Worm (Caenorhabditis elegans) whole organism, early embryonic: ENCODE results near the gene snt-6.

Experiments used
- B0310.2 ChIP-seq: sonication (generic microtip); optimal IDR thresholded peaks from 2 replicates; lab custom pipeline; 2016; ENCODE audit warnings: mild to moderate bottlenecking, missing genetic modification characterization, missing compliant biosample characterization
- F13C5.2 ChIP-seq: sonication (generic microtip); optimal IDR thresholded peaks from 2 replicates; lab custom pipeline; 2017; ENCODE audit warnings: mild to moderate bottlenecking, missing genetic modification characterization, inconsistent platforms, missing compliant biosample characterization
- aly-1 ChIP-seq: sonication (generic microtip); optimal IDR thresholded peaks from 2 replicates; lab custom pipeline; 2016; ENCODE audit warnings: missing genetic modification characterization, missing compliant biosample characterization
- ama-1 ChIP-seq: fragments of 150-350 bp; optimal IDR thresholded peaks from 2 replicates; lab custom pipeline; 2014
- ceh-13 ChIP-seq: fragments of 200-800 bp; sonication (Bioruptor generic); optimal IDR thresholded peaks from 2 replicates; lab custom pipeline; 2018; ENCODE audit warnings: mild to moderate bottlenecking, missing genetic modification characterization, missing compliant biosample characterization
- ceh-36 ChIP-seq: sonication (generic microtip); optimal IDR thresholded peaks from 2 replicates; lab custom pipeline; 2016; ENCODE audit warnings: missing genetic modification characterization, inconsistent platforms, missing compliant biosample characterization
- ets-7 ChIP-seq: sonication (generic microtip); optimal IDR thresholded peaks from 2 replicates; lab custom pipeline; 2016; ENCODE audit warnings: missing genotype, missing genetic modification characterization, missing compliant biosample characterization
- flt-1 ChIP-seq: fragments of 200-800 bp; sonication (Bioruptor generic); IDR thresholded peaks from 2 replicates; pipeline ENCODE4 v1.3.6; 2022; ENCODE audit warnings: missing genetic modification characterization, missing compliant biosample characterization
- hmbx-1 ChIP-seq: sonication (generic microtip); optimal IDR thresholded peaks from 2 replicates; lab custom pipeline; 2016; ENCODE audit warnings: mild to moderate bottlenecking, missing genetic modification characterization, missing compliant biosample characterization
- hmg-4 ChIP-seq: fragments of 200-800 bp; sonication (Bioruptor generic); optimal IDR thresholded peaks from 2 replicates; lab custom pipeline; 2018; ENCODE audit warnings: mild to moderate bottlenecking, missing genetic modification characterization, missing compliant biosample characterization
- hnd-1 ChIP-seq: sonication (generic microtip); optimal IDR thresholded peaks from 2 replicates; lab custom pipeline; 2016; ENCODE audit warnings: missing genetic modification characterization, missing compliant biosample characterization
- pes-1 ChIP-seq: fragments of 200-800 bp; sonication (Bioruptor generic); IDR thresholded peaks from 2 replicates; pipeline ENCODE4 v1.3.6; 2022; ENCODE audit warnings: missing genetic modification reagents, missing genetic modification characterization, missing compliant biosample characterization
- scrt-1 ChIP-seq: fragments of 200-800 bp; sonication (Bioruptor generic); IDR thresholded peaks from 2 replicates; pipeline ENCODE4 v1.3.6; 2022; ENCODE audit warnings: missing genetic modification characterization, missing compliant biosample characterization
- sea-1 ChIP-seq: fragments of 200-800 bp; sonication (Bioruptor generic); conservative IDR thresholded peaks from 2 replicates; pipeline ENCODE4 v1.3.6; 2022; ENCODE audit warnings: missing genetic modification characterization, missing compliant biosample characterization
- tbx-11 ChIP-seq: fragments of 200-800 bp; sonication (Bioruptor generic); IDR thresholded peaks from 2 replicates; pipeline ENCODE4 v1.3.6; 2022; ENCODE audit warnings: missing genetic modification characterization, missing compliant biosample characterization
- tbx-37 ChIP-seq: fragments of 200-800 bp; sonication (Bioruptor generic); conservative IDR thresholded peaks from 2 replicates; pipeline ENCODE4 v1.3.6; 2022; ENCODE audit warnings: missing genetic modification reagents, missing genetic modification characterization, missing compliant biosample characterization
- tra-4 ChIP-seq: sonication (generic microtip); optimal IDR thresholded peaks from 2 replicates; lab custom pipeline; 2017; ENCODE audit warnings: missing genetic modification characterization, missing compliant biosample characterization

Gene snt-6

DNA sequence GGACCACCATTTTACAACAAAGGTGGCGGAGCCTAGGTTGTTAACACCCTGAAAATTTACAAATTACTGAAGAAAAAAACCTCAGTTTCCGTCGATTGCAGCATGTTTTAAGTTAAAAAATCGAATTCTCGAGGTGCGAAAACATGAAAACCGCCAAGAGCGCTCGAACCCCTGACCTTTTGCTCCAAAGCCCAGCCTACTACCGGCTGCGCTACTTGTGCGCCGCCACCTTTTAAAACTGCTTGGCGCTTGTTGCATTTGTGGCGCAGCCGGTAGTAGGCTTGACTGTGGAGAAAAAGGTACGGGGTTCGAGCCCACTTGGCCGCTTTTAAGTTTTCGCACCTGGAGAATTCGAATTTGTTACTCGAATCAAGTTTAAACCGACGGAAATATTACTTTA is at the start of gene snt-6:
snt-6 (minus strand) TSS at position 58 of the 400 bp plus-strand sequence.
- TF ChIP-seq hmbx-1 (tag; lab: Kevin White, UChicago), result no peak

DNA sequence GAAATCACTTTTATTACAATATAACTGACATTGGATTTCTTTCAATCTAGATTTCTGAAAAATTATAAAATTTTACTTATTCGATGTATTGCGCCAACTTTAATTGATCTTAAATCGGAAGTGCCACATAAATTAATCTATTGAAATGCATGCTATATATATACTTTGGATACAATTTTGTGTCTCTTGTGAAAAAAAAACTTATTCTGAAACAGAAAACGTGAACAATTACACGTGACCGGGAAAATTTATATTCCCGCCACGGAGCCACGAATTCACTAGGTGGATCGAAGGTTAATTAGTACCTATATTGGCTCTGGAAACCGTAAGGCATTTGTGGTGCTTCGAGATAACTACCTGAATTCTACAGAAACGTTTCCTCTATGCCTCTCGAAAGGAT is 49.7 kb upstream of the snt-6 start, which contains the start of gene F46F5.14:
F46F5.14 (plus strand) TSS at position 301 of the 400 bp plus-strand sequence.
- TF ChIP-seq scrt-1 (GFP tag; lab: Robert Waterston, UW), result no peak
- TF ChIP-seq ceh-36 (tag; lab: Kevin White, UChicago), result no peak
- no peak for TF ChIP-seq hnd-1 (tag; lab: Kevin White, UChicago)
- no peak for TF ChIP-seq ama-1 (lab: Kevin White, UChicago)

DNA sequence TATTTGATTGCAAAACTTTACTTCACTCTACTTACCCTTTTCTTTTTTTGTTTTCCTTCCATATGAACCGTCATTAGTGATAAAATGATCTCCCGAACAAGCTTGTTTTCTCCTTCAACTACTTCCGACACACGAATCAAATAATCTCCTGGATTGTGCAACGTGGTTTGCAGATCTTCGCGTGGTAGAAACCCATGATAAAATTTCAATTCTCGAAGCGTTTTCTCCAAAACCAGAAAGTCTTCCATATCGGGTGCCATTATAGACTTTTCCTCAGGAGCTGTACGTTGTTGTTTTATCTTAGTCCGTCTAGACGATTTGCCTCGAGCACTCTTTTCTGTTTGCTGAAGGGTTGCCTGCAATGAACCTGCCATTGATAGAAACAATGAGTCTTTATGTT is 47.4 kb upstream of the snt-6 start:
- TF ChIP-seq hmbx-1 (tag; lab: Kevin White, UChicago), result no peak
- no peak for TF ChIP-seq B0310.2 (tag; lab: Kevin White, UChicago)
- TF ChIP-seq tbx-11 (GFP tag; lab: Robert Waterston, UW), result no peak
- no peak for TF ChIP-seq ama-1 (lab: Kevin White, UChicago)
- TF ChIP-seq F13C5.2, result no peak

DNA sequence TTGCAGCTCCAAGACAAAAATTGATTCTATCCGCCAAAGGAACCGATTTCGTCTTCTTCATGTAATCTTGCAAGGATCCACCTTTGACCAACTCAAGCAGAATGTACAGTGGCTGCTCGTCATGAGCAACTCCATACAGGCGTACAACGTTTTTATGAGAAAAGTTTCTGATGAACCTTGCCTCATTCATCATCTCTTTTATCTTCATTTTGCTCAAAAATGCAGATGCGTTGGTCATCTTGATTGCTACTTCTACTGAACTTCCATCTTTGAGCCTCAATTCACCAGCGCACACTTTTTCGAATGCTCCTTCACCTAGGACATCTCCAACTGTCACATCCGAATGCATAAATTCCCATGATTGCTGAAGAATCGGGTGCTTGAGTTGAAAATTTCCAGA is 46.9 kb upstream of the snt-6 start:
- TF ChIP-seq hmg-4 (GFP tag; lab: Kevin White, UChicago), result no peak
- TF ChIP-seq B0310.2 (tag; lab: Kevin White, UChicago), result no peak
- no peak for TF ChIP-seq tbx-11 (GFP tag; lab: Robert Waterston, UW)
- TF ChIP-seq hnd-1 (tag; lab: Kevin White, UChicago), result no peak
- TF ChIP-seq hmbx-1 (tag; lab: Kevin White, UChicago), result no peak
- no peak for TF ChIP-seq flt-1
- no peak for TF ChIP-seq tbx-37
- TF ChIP-seq sea-1 (GFP tag; lab: Robert Waterston, UW), result no peak
- no peak for TF ChIP-seq ceh-13 (GFP tag; lab: Kevin White, UChicago)
- TF ChIP-seq aly-1 (tag; lab: Kevin White, UChicago), result no peak
- TF ChIP-seq ets-7, result no peak
- no peak for TF ChIP-seq F13C5.2
- no peak for TF ChIP-seq tra-4 (tag; lab: Kevin White, UChicago)
- TF ChIP-seq ama-1 (lab: Kevin White, UChicago), result no peak
- no peak for TF ChIP-seq pes-1 (GFP tag; lab: Robert Waterston, UW)
- no peak for TF ChIP-seq ceh-36 (tag; lab: Kevin White, UChicago)
- no peak for TF ChIP-seq scrt-1 (GFP tag; lab: Robert Waterston, UW)

DNA sequence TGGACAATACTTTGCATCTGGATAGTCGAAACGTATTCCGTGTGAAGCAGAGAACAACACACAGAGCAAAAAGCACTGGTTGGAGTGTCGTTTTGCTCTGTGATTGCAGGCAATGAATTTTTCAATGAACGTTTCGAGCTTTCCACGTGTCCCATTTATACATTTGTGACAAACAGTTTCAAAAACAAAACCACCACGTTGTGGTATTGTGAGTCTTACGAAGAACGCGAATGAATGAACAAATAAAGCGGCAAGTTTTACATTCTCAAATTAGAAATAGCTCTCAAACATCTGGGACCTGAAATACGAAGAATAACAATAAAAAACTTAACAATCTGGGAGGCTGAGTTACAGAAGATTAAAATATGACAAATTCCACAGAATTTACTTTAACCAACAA is 41.8 kb upstream of the snt-6 start, which contains the start of gene F46F5.1:
F46F5.1 (minus strand) TSS at position 101 of the 400 bp plus-strand sequence.
- TF ChIP-seq pes-1 (GFP tag; lab: Robert Waterston, UW) (no peak), tbx-11 (GFP tag; lab: Robert Waterston, UW) (no peak), F13C5.2 (no peak), hmbx-1 (tag; lab: Kevin White, UChicago) (no peak), hnd-1 (tag; lab: Kevin White, UChicago) (no peak), scrt-1 (GFP tag; lab: Robert Waterston, UW) (no peak), ceh-36 (tag; lab: Kevin White, UChicago) (no peak), B0310.2 (tag; lab: Kevin White, UChicago) (no peak), aly-1 (tag; lab: Kevin White, UChicago) (no peak), flt-1 (no peak), ets-7 (no peak), ceh-13 (GFP tag; lab: Kevin White, UChicago) (no peak), tra-4 (tag; lab: Kevin White, UChicago) (no peak), ama-1 (lab: Kevin White, UChicago) (no peak), sea-1 (GFP tag; lab: Robert Waterston, UW) (no peak), hmg-4 (GFP tag; lab: Kevin White, UChicago) (no peak), tbx-37 (no peak)

DNA sequence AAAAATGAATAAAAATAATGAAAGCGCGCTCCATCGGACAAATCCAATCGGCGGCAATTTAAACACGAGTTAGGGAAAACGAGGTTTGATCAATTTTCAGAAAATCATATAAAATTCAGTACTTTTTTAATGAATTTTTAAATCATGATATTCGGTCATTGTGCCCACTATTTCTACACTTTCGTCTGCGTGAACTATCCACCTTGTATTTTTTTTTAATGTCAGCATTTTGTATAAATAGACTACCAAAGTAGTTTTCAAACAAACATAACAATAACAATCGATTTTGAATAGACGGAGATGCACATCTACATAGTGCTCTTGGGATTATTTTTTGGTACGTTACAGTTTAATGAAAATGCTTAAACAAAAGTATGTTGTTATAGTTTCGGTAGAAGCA is 38.1 kb upstream of the snt-6 start, which contains the start of gene F46F5.15:
F46F5.15 (plus strand) TSS at position 301 of the 400 bp plus-strand sequence.
- TF ChIP-seq F13C5.2 (no peak), hmbx-1 (tag; lab: Kevin White, UChicago) (no peak), sea-1 (GFP tag; lab: Robert Waterston, UW) (no peak), aly-1 (tag; lab: Kevin White, UChicago) (no peak), ets-7 (no peak), ama-1 (lab: Kevin White, UChicago) (no peak), B0310.2 (tag; lab: Kevin White, UChicago) (no peak), hnd-1 (tag; lab: Kevin White, UChicago) (no peak), scrt-1 (GFP tag; lab: Robert Waterston, UW) (no peak), hmg-4 (GFP tag; lab: Kevin White, UChicago) (no peak), ceh-13 (GFP tag; lab: Kevin White, UChicago) (no peak), ceh-36 (tag; lab: Kevin White, UChicago) (no peak), pes-1 (GFP tag; lab: Robert Waterston, UW) (no peak), tbx-37 (no peak), flt-1 (no peak), tbx-11 (GFP tag; lab: Robert Waterston, UW) (no peak), tra-4 (tag; lab: Kevin White, UChicago) (no peak)

DNA sequence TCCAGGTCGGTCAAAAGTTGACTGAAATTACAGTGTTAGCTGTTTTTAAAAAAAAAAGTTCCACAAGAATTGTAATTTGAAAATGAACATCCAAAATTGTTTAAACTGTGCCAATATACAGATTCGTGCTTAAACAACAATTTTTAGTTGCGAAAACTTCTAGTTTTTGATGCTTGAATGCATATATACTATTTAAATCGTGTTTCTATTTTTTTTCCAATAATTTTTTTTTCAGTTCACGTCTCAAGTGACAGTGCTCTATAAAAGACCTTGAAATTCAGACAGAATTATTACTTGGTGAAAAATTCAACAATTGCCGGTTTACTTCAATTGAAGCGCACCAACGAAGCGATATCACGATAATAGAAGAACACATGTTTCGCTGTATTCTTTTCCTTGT is 36.9 kb upstream of the snt-6 start, which contains the start of gene F46F5.16:
F46F5.16 (plus strand) TSS at position 301 of the 400 bp plus-strand sequence.
- no peak for TF ChIP-seq hmbx-1 (tag; lab: Kevin White, UChicago)
- TF ChIP-seq F13C5.2, result no peak
- no peak for TF ChIP-seq aly-1 (tag; lab: Kevin White, UChicago)
- TF ChIP-seq ceh-13 (GFP tag; lab: Kevin White, UChicago), result no peak
- no peak for TF ChIP-seq tbx-11 (GFP tag; lab: Robert Waterston, UW)
- no peak for TF ChIP-seq pes-1 (GFP tag; lab: Robert Waterston, UW)
- no peak for TF ChIP-seq scrt-1 (GFP tag; lab: Robert Waterston, UW)

DNA sequence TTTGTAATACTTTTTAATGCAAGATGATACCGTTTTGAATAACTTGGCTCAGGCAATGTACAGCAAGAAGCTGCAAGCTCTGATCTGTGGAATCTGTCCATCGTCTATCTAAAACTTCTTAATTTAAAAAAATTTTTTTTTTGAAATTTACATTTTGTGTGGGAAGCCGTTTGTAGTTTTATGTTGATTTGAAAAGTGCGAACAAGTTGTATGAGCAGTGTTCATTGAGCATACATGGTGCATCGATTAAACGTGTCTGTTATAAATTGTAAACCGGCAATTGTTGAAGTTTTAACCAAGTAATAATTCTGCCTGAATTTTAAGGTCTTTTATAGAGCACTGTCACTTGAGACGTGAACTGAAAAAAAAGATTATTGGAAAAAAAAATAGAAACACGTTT is 33.5 kb upstream of the snt-6 start, which contains the start of gene Y39F10A.6:
Y39F10A.6 (minus strand) TSS at position 101 of the 400 bp plus-strand sequence.
- TF ChIP-seq ama-1 (lab: Kevin White, UChicago) (no peak), hmg-4 (GFP tag; lab: Kevin White, UChicago) (no peak), hmbx-1 (tag; lab: Kevin White, UChicago) (no peak), F13C5.2 (no peak), B0310.2 (tag; lab: Kevin White, UChicago) (no peak), tra-4 (tag; lab: Kevin White, UChicago) (no peak), sea-1 (GFP tag; lab: Robert Waterston, UW) (no peak), hnd-1 (tag; lab: Kevin White, UChicago) (no peak), ets-7 (no peak)
